Fruit fly (Drosophila melanogaster): ENCODE data around the gene Cchl.

Gene Cchl

DNA sequence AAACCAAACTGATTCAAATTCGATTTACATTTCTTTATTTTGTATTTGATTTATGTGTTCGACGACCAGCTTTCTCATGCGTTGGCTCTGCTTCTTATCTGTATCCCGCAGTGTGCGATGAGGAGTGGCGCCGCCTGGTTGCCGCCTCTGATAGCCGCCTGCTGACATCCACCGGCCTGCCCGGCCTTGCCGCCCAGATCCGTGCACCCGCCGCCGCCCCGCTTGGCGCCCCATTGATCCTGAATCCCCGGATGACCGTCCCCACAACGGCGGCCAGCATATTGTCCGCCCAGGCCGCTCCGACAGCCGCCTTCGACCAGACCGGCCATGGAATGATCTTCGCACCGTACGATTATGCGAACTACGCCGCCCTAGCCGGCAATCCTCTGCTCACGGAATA, 44.3 kb upstream of the Cchl start:
- TF ChIP-seq Dfd (GFP tag; optimal IDR thresholded peaks at IDR 0.05), result peak; percentile 82
- no peak for TF ChIP-seq woc (GFP tag; optimal IDR thresholded peaks at IDR 0.05)

- TF ChIP-seq Jra (GFP tag; optimal IDR thresholded peaks at IDR 0.05) (no peak), Hnf4 (GFP tag; optimal IDR thresholded peaks at IDR 0.05) (no peak), CrebA (GFP tag; optimal IDR thresholded peaks at IDR 0.05; ENCODE audit: borderline replicate concordance) (no peak), Hr83 (GFP tag; optimal IDR thresholded peaks at IDR 0.05; ENCODE audit: poor library complexity, severe bottlenecking) (peak; percentile 25), lola (GFP tag; optimal IDR thresholded peaks at IDR 0.05) (no peak)
Measured at dm6 chr3R:22067235-22067634, 40.0 kb upstream of the Cchl start.

dm6 chr3R:22066440-22066839, 39.2 kb upstream of the Cchl start:
- TF ChIP-seq lola (GFP tag; optimal IDR thresholded peaks at IDR 0.05) (no peak), CG9705 (GFP tag; optimal IDR thresholded peaks at IDR 0.05) (no peak), Rel (GFP tag; optimal IDR thresholded peaks at IDR 0.05) (no peak), Rel (tag; optimal IDR thresholded peaks at IDR 0.05) (peak; percentile 10)

- TF ChIP-seq usp (GFP tag; optimal IDR thresholded peaks at IDR 0.05) (no peak), foxo (GFP tag; optimal IDR thresholded peaks at IDR 0.05) (peak in 1 of 2 experiments; percentile 0), Sp1 (GFP tag; optimal IDR thresholded peaks at IDR 0.05) (no peak), Hr83 (GFP tag; optimal IDR thresholded peaks at IDR 0.05; ENCODE audit: poor library complexity, severe bottlenecking) (peak; percentile 67), h (GFP tag; optimal IDR thresholded peaks at IDR 0.05) (peak; percentile 25), OdsH (GFP tag; optimal IDR thresholded peaks at IDR 0.05) (peak; percentile 26), rgr (GFP tag; optimal IDR thresholded peaks at IDR 0.05) (peak; percentile 46)
Measured at dm6 chr3R:22057083-22057482, 29.8 kb upstream of the Cchl start.

DNA sequence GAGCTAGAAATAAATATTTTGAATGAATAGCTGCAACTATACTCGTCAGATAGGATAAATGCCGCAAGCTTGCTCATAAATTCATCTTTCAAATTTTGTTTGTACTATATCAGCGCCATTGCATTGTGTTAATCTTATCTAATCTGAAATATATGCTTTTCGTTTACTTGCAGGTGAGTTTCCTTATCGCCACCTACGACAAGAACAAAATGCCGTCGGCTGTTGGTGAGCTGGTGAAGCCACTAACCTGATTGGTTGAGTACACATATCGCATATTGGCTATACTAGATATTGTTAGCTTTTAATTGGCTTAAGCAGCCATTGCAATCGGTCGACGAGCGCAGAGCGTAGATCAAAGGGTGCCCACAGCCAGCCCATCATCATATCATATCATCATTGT, 26.5 kb upstream of the Cchl start:
- TF ChIP-seq fru (GFP tag; optimal IDR thresholded peaks at IDR 0.05) (no peak), sage (GFP tag; optimal IDR thresholded peaks at IDR 0.05) (no peak), Hr78 (GFP tag; optimal IDR thresholded peaks at IDR 0.05) (no peak), psq (GFP tag; optimal IDR thresholded peaks at IDR 0.05) (no peak), CG32264 (GFP tag; optimal IDR thresholded peaks at IDR 0.05) (no peak), CG9705 (GFP tag; optimal IDR thresholded peaks at IDR 0.05) (no peak), Sp1 (GFP tag; optimal IDR thresholded peaks at IDR 0.05) (no peak), Dfd (GFP tag; optimal IDR thresholded peaks at IDR 0.05) (no peak)

DNA sequence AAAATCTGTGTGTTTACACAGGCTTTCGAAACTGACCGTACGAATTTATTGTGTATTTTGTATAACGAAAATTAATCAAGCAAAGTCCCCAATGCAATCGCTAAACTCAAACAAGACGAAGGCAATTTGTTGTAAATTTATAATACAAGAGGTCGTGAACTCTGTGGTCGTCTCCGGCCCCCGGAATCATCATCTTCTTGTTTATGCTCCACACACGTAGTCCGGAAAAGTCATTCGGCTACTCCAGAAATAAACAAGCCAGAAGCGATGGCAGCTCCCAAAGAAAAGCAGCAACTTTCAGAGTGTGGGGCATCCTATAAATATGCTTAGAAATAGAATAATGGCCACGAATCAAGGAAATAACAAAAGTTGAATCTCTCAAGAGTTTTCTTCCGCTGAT, 25.9 kb upstream of the Cchl start:
- TF ChIP-seq CG9705 (GFP tag; optimal IDR thresholded peaks at IDR 0.05) (no peak), Myc (optimal IDR thresholded peaks at IDR 0.05) (no peak), dmrt93B (GFP tag; optimal IDR thresholded peaks at IDR 0.05) (no peak), N (GFP tag; optimal IDR thresholded peaks at IDR 0.05) (no peak), woc (GFP tag; optimal IDR thresholded peaks at IDR 0.05) (no peak), jim (GFP tag; optimal IDR thresholded peaks at IDR 0.05) (no peak), GATAd (GFP tag; optimal IDR thresholded peaks at IDR 0.05) (no peak), Hr78 (GFP tag; optimal IDR thresholded peaks at IDR 0.05) (no peak), Abd-B (GFP tag; optimal IDR thresholded peaks at IDR 0.05) (no peak), Dif (GFP tag; optimal IDR thresholded peaks at IDR 0.05; ENCODE audit: partially characterized antibody) (no peak)

dm6 chr3R:22052235-22052634, 25.0 kb upstream of the Cchl start:
- no peak for TF ChIP-seq Jra (GFP tag; optimal IDR thresholded peaks at IDR 0.05)
- TF ChIP-seq jim (GFP tag; optimal IDR thresholded peaks at IDR 0.05), result no peak
- no peak for TF ChIP-seq dsf (GFP tag; optimal IDR thresholded peaks at IDR 0.05; ENCODE audit: borderline replicate concordance)

Measured in whole organism, wandering third instar larva.